Worm (Caenorhabditis elegans) whole organism, L4 larva: ENCODE data around the gene prx-2.

Experiments used
- ceh-28 ChIP-seq: fragments of 150-350 bp; optimal IDR thresholded peaks from 2 replicates; lab custom pipeline; 2014; ENCODE audit warnings: missing biosample characterization, missing genetic modification reagents, missing genetic modification characterization
- fos-1 ChIP-seq: fragments of 150-350 bp; optimal IDR thresholded peaks from 2 replicates; lab custom pipeline; 2014; ENCODE audit warnings: missing biosample characterization, missing genetic modification characterization
- mdt-29 ChIP-seq: fragments of 200-800 bp; sonication (Bioruptor generic); IDR thresholded peaks from 2 replicates; pipeline ENCODE4 v1.3.6; 2022; ENCODE audit warnings: missing genetic modification reagents, missing genetic modification characterization, missing compliant biosample characterization
- ztf-11 ChIP-seq: fragments of 150-350 bp; optimal IDR thresholded peaks from 2 replicates; lab custom pipeline; 2014; ENCODE audit warnings: missing biosample characterization, missing genetic modification characterization

ce11 chrIV:11638016-11638415 is 5.9 kb upstream of the prx-2 start, which contains the start of gene rbm-17:
- no peak for TF ChIP-seq ceh-28
- no peak for TF ChIP-seq fos-1 (tag; lab: Kevin White, UChicago)
- no peak for TF ChIP-seq ztf-11 (tag; lab: Kevin White, UChicago)
- TF ChIP-seq mdt-29 (GFP tag; lab: Robert Waterston, UW) = no peak
